Fruit fly (Drosophila melanogaster): Measurements from ENCODE around the gene spn-A.

spn-A gene

DNA sequence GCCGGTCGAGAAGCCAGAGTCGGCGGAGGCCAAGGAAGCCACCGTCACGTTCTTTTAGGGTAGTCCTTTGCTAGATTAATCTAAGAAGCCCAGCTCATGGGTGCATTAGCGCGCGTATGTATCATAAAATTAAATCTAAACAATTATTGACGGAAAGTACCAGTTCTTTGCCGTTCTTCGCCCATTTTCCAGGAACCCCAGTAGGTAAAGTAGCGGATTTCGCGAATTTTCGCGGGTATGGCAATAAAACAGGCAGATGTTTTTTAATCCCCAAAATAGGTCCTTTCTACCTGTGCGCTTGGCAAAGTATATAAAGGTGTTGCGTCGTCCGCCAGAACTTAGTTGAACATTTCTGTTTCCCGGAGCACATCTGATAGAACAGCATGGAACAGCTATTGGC is 15.0 kb downstream of the spn-A start:
- TF ChIP-seq dmrt99B (tag; optimal IDR thresholded peaks at IDR 0.05) (no peak), twi (tag; optimal IDR thresholded peaks at IDR 0.05) (no peak), CG17612 (GFP tag; IDR thresholded peaks at IDR 0.05) (no peak), CG16779 (GFP tag; IDR thresholded peaks at IDR 0.05) (no peak), Med (GFP tag) (peak; percentile 58), D (optimal IDR thresholded peaks at IDR 0.05) (no peak), D (GFP tag; optimal IDR thresholded peaks at IDR 0.05) (no peak), cad (GFP tag; optimal IDR thresholded peaks at IDR 0.05) (peak; percentile 85), ranshi (GFP tag; IDR thresholded peaks at IDR 0.05) (no peak), zen (tag; optimal IDR thresholded peaks at IDR 0.05) (peak; percentile 73), pb (GFP tag; optimal IDR thresholded peaks at IDR 0.05) (no peak), Dip2 (GFP tag; IDR thresholded peaks at IDR 0.05) (no peak), Oli (tag; optimal IDR thresholded peaks at IDR 0.05) (no peak), tgo (GFP tag; IDR thresholded peaks at IDR 0.05) (no peak), CG10543 (GFP tag; optimal IDR thresholded peaks at IDR 0.05) (no peak)

DNA sequence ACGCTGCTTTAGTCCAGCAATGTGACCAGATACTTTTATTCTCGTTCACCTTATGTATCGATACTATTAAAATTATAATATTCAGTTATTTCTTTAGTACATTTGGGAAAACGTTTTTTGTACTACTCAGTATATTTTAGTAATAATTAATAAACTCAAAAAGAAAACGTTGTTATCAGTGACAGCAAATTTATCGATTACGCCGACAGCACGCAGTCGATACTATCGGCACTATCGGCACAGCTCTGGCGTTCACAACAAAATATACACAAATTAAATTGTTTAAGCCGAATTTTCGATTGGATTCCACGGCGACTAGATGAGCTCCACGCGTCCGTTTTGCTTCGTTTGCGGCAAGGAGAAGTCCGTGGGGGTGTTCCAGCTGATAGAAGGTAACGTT is 16.3 kb downstream of the spn-A start, which contains the start of the genes janA, Sry-alpha and Sry-beta:
janA (minus strand) TSS at position 40 of the 400 bp plus-strand sequence.
Sry-alpha (plus strand) TSS at position 226 of the 400 bp plus-strand sequence.
Sry-beta (plus strand) TSS at position 226 of the 400 bp plus-strand sequence.
- TF ChIP-seq CG17359 (tag; optimal IDR thresholded peaks at IDR 0.05) (no peak), Sox102F (GFP tag; optimal IDR thresholded peaks at IDR 0.05) (no peak), Hey (tag; optimal IDR thresholded peaks at IDR 0.05) (no peak), sens-2 (GFP tag; IDR thresholded peaks at IDR 0.05) (no peak), Camta (GFP tag; optimal IDR thresholded peaks at IDR 0.05) (no peak), slbo (GFP tag; IDR thresholded peaks at IDR 0.05) (peak; percentile 24; the same call in 1 of the 2 replicates), gt (GFP tag; IDR thresholded peaks at IDR 0.05) (no peak), CG8765 (GFP tag; IDR thresholded peaks at IDR 0.05) (no peak), CG6654 (GFP tag; optimal IDR thresholded peaks at IDR 0.05) (no peak), grau (tag; optimal IDR thresholded peaks at IDR 0.05) (no peak), Nf-YB (GFP tag; optimal IDR thresholded peaks at IDR 0.05) (no peak), CTCF (GFP tag; optimal IDR thresholded peaks at IDR 0.05) (peak; percentile 35), gcm2 (GFP tag; optimal IDR thresholded peaks at IDR 0.05) (no peak), CG43689 (GFP tag; IDR thresholded peaks at IDR 0.05) (no peak), CG12219 (GFP tag; optimal IDR thresholded peaks at IDR 0.05) (no peak), cato (GFP tag; optimal IDR thresholded peaks at IDR 0.05; ENCODE audit: borderline replicate concordance) (no peak), B-H1 (GFP tag; IDR thresholded peaks at IDR 0.05) (no peak), Fer2 (tag; optimal IDR thresholded peaks at IDR 0.05) (no peak), sug (tag; optimal IDR thresholded peaks at IDR 0.05) (no peak), CG34224 (GFP tag; IDR thresholded peaks at IDR 0.05; ENCODE audit: partially characterized antibody) (peak; percentile 100), GATAe (GFP tag; conservative IDR thresholded peaks at IDR 0.05) (no peak), CG4282 (GFP tag; optimal IDR thresholded peaks at IDR 0.05) (no peak), CG13624 (GFP tag; optimal IDR thresholded peaks at IDR 0.05) (no peak), Tbp (GFP tag; optimal IDR thresholded peaks at IDR 0.05) (no peak), Sox100B (GFP tag; optimal IDR thresholded peaks at IDR 0.05) (no peak), pros (GFP tag; optimal IDR thresholded peaks at IDR 0.05) (no peak), CG14667 (GFP tag; IDR thresholded peaks at IDR 0.05) (no peak), CG7987 (GFP tag; optimal IDR thresholded peaks at IDR 0.05) (no peak), CG6791 (GFP tag; IDR thresholded peaks at IDR 0.05; ENCODE audit: partially characterized antibody) (peak; percentile 99), CG4854 (GFP tag; optimal IDR thresholded peaks at IDR 0.05) (no peak), Hr78 (GFP tag; optimal IDR thresholded peaks at IDR 0.05) (no peak), NC2β (GFP tag; optimal IDR thresholded peaks at IDR 0.05) (no peak), CG17361 (GFP tag; IDR thresholded peaks at IDR 0.05) (no peak), TFAM (GFP tag; optimal IDR thresholded peaks at IDR 0.05) (no peak), Dek (tag; optimal IDR thresholded peaks at IDR 0.05) (no peak), bigmax (GFP tag; optimal IDR thresholded peaks at IDR 0.05) (no peak), zen2 (GFP tag; IDR thresholded peaks at IDR 0.05; ENCODE audit: partially characterized antibody) (peak; percentile 99), CG12155 (GFP tag; optimal IDR thresholded peaks at IDR 0.05) (no peak)
